Worm (Caenorhabditis elegans): ENCODE data around the gene cpna-3.

The cpna-3 gene

DNA sequence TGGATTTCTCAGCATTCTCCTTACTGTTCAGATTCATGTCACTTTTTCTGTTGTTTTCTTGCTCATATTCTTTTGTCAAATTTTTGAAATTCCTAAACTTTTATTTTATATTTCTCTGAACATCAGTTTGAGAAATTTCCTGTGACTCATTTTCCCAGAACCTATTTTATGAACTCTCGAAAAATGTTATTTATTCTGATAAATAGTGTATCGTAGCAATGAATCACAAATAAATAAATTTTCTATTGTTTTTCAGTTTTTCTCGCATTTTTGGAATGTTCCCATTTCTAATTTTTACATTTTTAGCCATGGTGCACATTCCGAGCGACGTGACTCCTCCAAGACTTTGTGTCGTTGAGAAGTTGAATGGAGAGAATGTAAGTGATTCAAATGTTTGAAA is 22.1 kb downstream of the cpna-3 start, which contains the start of gene nrfl-1:
Gene nrfl-1 (plus strand): TSS at position 301 of the 400 bp plus-strand sequence.
- TF ChIP-seq ceh-13 (GFP tag; optimal IDR thresholded peaks at IDR 0.05) (no peak), tra-4 (tag; optimal IDR thresholded peaks at IDR 0.05) (no peak), scrt-1 (GFP tag; IDR thresholded peaks at IDR 0.05) (no peak), hmg-4 (GFP tag; optimal IDR thresholded peaks at IDR 0.05) (no peak), sea-1 (GFP tag; conservative IDR thresholded peaks at IDR 0.05) (no peak), tbx-37 (GFP tag; conservative IDR thresholded peaks at IDR 0.05) (no peak), B0310.2 (tag; optimal IDR thresholded peaks at IDR 0.05) (no peak), ets-7 (tag; optimal IDR thresholded peaks at IDR 0.05) (no peak)

DNA sequence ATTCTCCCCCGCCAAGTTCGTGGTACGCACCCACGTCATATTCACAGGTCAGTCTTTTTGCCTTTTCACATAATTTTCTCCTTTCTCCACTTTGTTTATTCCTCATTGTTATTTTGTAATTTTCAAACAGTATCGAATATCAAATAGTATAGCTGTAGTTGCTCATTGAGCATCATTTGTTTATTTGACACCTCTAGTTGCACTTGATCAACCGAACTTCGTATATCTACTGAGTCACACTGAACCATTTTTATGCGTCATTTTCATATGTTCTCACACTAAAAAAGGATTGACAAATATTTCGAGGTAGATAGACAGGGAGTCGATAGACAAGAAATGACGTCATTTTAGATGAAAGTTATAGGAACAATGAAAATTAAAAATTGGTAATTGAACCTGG is 23.6 kb downstream of the cpna-3 start:
- no peak for TF ChIP-seq B0310.2 (tag; optimal IDR thresholded peaks at IDR 0.05)
- no peak for TF ChIP-seq pes-1 (GFP tag; IDR thresholded peaks at IDR 0.05)
- TF ChIP-seq scrt-1 (GFP tag; IDR thresholded peaks at IDR 0.05), result no peak
- no peak for TF ChIP-seq sea-1 (GFP tag; conservative IDR thresholded peaks at IDR 0.05)

DNA sequence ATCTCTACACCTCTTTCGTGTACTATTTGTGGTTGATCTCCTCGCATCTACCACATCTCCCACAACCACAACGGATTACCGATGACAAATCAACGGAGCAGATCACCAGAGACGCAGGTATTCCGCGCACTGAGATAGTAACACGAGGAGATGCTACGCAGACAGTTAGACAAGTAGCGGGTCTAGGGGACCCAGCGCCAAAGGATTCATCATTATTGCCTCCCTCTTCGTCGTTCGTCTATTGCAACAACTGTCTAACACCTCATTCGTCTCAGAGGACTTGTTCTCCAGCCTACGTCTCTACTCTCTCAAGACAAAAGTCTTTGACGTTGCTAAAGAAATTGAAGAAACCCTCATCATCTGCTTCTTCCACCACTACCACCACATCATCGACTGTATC is 24.9 kb downstream of the cpna-3 start:
- TF ChIP-seq B0310.2 (tag; optimal IDR thresholded peaks at IDR 0.05), result no peak
- no peak for TF ChIP-seq ets-7 (tag; optimal IDR thresholded peaks at IDR 0.05)
- TF ChIP-seq tbx-11 (GFP tag; IDR thresholded peaks at IDR 0.05), result no peak
- TF ChIP-seq ama-1 (optimal IDR thresholded peaks at IDR 0.05), result no peak
- TF ChIP-seq sea-1 (GFP tag; conservative IDR thresholded peaks at IDR 0.05), result no peak
- TF ChIP-seq scrt-1 (GFP tag; IDR thresholded peaks at IDR 0.05), result no peak
- no peak for TF ChIP-seq pes-1 (GFP tag; IDR thresholded peaks at IDR 0.05)
- TF ChIP-seq hmg-4 (GFP tag; optimal IDR thresholded peaks at IDR 0.05), result no peak
- no peak for TF ChIP-seq tbx-37 (GFP tag; conservative IDR thresholded peaks at IDR 0.05)
- no peak for TF ChIP-seq flt-1 (GFP tag; IDR thresholded peaks at IDR 0.05)
- TF ChIP-seq hnd-1 (tag; optimal IDR thresholded peaks at IDR 0.05), result no peak
- no peak for TF ChIP-seq hmbx-1 (tag; optimal IDR thresholded peaks at IDR 0.05)
- TF ChIP-seq ceh-36 (tag; optimal IDR thresholded peaks at IDR 0.05), result no peak
- TF ChIP-seq F13C5.2 (tag; optimal IDR thresholded peaks at IDR 0.05), result no peak
- TF ChIP-seq aly-1 (tag; optimal IDR thresholded peaks at IDR 0.05), result no peak
- no peak for TF ChIP-seq tra-4 (tag; optimal IDR thresholded peaks at IDR 0.05)

DNA sequence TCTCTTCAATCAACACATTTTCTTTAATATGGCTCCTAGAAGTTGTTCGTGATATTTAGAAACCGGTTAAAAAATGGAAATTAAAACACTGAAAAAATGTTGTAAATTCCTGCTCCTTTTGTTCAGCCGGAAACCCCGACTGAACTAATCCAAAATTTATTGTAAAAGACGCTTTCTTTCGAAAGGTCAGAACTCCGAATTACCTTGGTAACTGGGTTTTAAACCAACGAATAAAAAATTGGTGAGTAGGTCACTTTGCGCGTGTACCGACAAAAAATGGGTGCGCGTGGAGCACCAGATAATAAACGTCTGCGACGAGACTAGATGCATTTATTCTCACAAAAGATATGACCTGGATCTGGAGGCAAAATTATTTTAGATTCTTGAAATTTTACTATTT is 34.0 kb downstream of the cpna-3 start:
- no peak for TF ChIP-seq hnd-1 (tag; optimal IDR thresholded peaks at IDR 0.05)
- no peak for TF ChIP-seq aly-1 (tag; optimal IDR thresholded peaks at IDR 0.05)
- no peak for TF ChIP-seq sea-1 (GFP tag; conservative IDR thresholded peaks at IDR 0.05)
- no peak for TF ChIP-seq hmg-4 (GFP tag; optimal IDR thresholded peaks at IDR 0.05)
- TF ChIP-seq pes-1 (GFP tag; IDR thresholded peaks at IDR 0.05), result no peak
- TF ChIP-seq ceh-36 (tag; optimal IDR thresholded peaks at IDR 0.05), result no peak
- no peak for TF ChIP-seq ceh-13 (GFP tag; optimal IDR thresholded peaks at IDR 0.05)
- no peak for TF ChIP-seq tbx-37 (GFP tag; conservative IDR thresholded peaks at IDR 0.05)
- no peak for TF ChIP-seq scrt-1 (GFP tag; IDR thresholded peaks at IDR 0.05)
- no peak for TF ChIP-seq tbx-11 (GFP tag; IDR thresholded peaks at IDR 0.05)
- no peak for TF ChIP-seq hmbx-1 (tag; optimal IDR thresholded peaks at IDR 0.05)
- no peak for TF ChIP-seq ama-1 (optimal IDR thresholded peaks at IDR 0.05)
- TF ChIP-seq ets-7 (tag; optimal IDR thresholded peaks at IDR 0.05), result no peak
- no peak for TF ChIP-seq F13C5.2 (tag; optimal IDR thresholded peaks at IDR 0.05)
- no peak for TF ChIP-seq flt-1 (GFP tag; IDR thresholded peaks at IDR 0.05)
- TF ChIP-seq tra-4 (tag; optimal IDR thresholded peaks at IDR 0.05), result no peak
- TF ChIP-seq B0310.2 (tag; optimal IDR thresholded peaks at IDR 0.05), result no peak

DNA sequence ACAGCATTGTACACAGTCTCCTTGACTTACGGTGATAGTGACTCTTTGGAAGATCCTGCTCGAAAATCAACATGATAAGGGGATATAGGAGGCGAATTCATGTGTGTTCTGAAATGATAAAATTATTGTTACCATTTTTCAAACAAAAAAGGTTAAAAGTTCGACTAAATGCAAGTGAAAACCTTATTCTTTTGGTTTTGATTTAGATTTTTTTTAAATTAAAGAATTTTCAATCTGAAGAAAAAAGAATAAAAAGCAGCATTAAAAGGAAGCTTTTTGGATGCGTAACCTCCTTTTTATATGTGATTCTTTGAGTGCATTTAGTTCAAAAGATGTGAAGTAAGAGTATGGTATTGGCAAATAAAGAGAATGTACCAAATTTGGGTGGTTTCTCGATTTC is 38.7 kb downstream of the cpna-3 start, which contains the start of gene delm-1:
Gene delm-1 (minus strand): TSS at position 101 of the 400 bp plus-strand sequence.
- no peak for TF ChIP-seq tbx-37 (GFP tag; conservative IDR thresholded peaks at IDR 0.05)
- TF ChIP-seq ama-1 (optimal IDR thresholded peaks at IDR 0.05), result no peak
- no peak for TF ChIP-seq B0310.2 (tag; optimal IDR thresholded peaks at IDR 0.05)
- no peak for TF ChIP-seq tbx-11 (GFP tag; IDR thresholded peaks at IDR 0.05)

DNA sequence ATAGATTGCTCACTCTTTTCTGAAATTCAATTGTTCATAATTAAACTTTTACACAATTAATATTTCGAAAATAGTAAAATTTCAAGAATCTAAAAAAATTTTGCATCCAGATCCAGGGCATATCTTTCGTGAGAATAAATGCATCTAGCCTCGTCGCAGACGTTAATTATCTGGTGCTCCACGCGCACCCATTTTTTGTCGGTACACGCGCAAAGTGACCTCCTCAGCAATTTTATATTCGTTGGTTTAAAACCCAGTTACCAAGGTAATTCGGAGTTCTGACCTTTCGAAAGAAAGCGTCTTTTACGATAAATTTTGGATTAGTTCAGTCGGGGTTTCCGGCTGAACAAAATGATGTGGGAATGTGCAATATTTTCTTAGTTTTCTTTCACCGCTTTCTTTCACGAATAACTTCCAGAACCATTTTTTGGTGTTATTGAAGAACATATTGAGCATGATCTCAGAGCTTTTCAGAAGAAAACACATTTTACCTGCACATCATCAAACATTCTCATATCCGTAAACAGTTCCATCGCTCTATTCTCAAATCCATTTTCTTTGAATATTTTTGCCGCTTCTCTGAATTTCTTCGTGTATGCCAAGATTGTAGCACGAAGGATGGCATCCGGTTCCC is 43.6 kb downstream of the cpna-3 start:
- TF ChIP-seq hmg-4 (GFP tag; optimal IDR thresholded peaks at IDR 0.05), result no peak

DNA sequence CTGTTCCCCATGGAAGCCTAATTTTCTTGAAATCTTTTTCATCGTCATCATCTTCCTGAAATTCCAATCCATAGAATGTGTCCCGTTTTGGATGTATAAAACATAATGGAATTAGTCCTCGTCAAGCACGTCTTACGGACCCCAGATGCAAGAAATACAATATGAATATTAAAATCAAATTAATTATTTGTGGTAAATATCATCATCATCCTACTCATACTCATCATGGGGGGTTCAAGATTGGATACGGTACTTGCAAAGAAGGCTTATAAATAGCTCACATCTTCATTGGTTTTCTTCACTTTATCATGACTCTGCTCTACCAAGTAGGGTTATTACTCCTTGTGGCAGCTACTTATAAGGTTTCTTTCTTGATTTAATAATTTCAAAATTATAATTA is 47.8 kb downstream of the cpna-3 start, which contains the start of gene flp-1:
Gene flp-1 (plus strand): TSS at position 301 of the 400 bp plus-strand sequence.
- TF ChIP-seq B0310.2 (tag; optimal IDR thresholded peaks at IDR 0.05) (no peak), tbx-11 (GFP tag; IDR thresholded peaks at IDR 0.05) (no peak), hmbx-1 (tag; optimal IDR thresholded peaks at IDR 0.05) (no peak), ceh-13 (GFP tag; optimal IDR thresholded peaks at IDR 0.05) (no peak), aly-1 (tag; optimal IDR thresholded peaks at IDR 0.05) (no peak), pes-1 (GFP tag; IDR thresholded peaks at IDR 0.05) (no peak), ceh-36 (tag; optimal IDR thresholded peaks at IDR 0.05) (no peak), hnd-1 (tag; optimal IDR thresholded peaks at IDR 0.05) (no peak), tbx-37 (GFP tag; conservative IDR thresholded peaks at IDR 0.05) (no peak), scrt-1 (GFP tag; IDR thresholded peaks at IDR 0.05) (no peak), ets-7 (tag; optimal IDR thresholded peaks at IDR 0.05) (no peak), tra-4 (tag; optimal IDR thresholded peaks at IDR 0.05) (no peak), hmg-4 (GFP tag; optimal IDR thresholded peaks at IDR 0.05) (no peak), sea-1 (GFP tag; conservative IDR thresholded peaks at IDR 0.05) (no peak), F13C5.2 (tag; optimal IDR thresholded peaks at IDR 0.05) (no peak), ama-1 (optimal IDR thresholded peaks at IDR 0.05) (no peak)

DNA sequence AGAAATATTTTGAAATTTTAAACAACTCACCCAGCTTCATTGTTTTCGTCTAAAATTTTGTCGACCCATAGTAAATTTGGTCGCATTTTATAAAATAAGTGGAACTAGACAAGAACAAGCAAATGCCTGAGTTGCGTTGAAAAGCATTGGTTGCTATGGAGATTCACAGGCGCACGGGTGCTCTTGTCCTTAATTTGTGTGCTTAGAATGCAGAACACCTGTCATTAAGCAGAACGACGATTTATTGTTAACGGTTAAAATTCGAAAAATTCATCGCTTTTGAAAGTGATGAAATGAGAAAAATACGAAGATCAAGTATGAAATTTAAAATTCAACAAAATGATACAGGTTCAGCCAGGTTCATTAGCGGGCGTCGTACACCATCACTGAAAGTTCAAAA is 49.5 kb downstream of the cpna-3 start, which contains the start of gene daf-10:
Gene daf-10 (minus strand): TSS at position 101 of the 400 bp plus-strand sequence.
- TF ChIP-seq ama-1 (optimal IDR thresholded peaks at IDR 0.05), result no peak
- TF ChIP-seq hnd-1 (tag; optimal IDR thresholded peaks at IDR 0.05), result no peak
- TF ChIP-seq pes-1 (GFP tag; IDR thresholded peaks at IDR 0.05), result no peak
- TF ChIP-seq aly-1 (tag; optimal IDR thresholded peaks at IDR 0.05), result no peak
- no peak for TF ChIP-seq F13C5.2 (tag; optimal IDR thresholded peaks at IDR 0.05)
- TF ChIP-seq flt-1 (GFP tag; IDR thresholded peaks at IDR 0.05), result no peak
- TF ChIP-seq ets-7 (tag; optimal IDR thresholded peaks at IDR 0.05), result no peak
- no peak for TF ChIP-seq B0310.2 (tag; optimal IDR thresholded peaks at IDR 0.05)
